Fruit fly (Drosophila melanogaster) whole organism, prepupa: ENCODE data around the gene AnxB9.

Source experiments
- Eip78C ChIP-seq: fragments of 200-800 bp; sonication (Bioruptor generic); peaks from one replicate; lab custom pipeline; 2016; ENCODE audit warnings: missing biosample characterization, missing genetic modification characterization
- Hr4 ChIP-seq: fragments of 200-800 bp; sonication (Bioruptor generic); optimal IDR thresholded peaks from 3 replicates; lab custom pipeline; 2016; ENCODE audit warnings: missing biosample characterization, missing genetic modification characterization
- svp ChIP-seq: fragments of 200-800 bp; sonication (Bioruptor generic); peaks from one replicate; lab custom pipeline; 2016; ENCODE audit warnings: missing biosample characterization, missing genetic modification characterization

DNA sequence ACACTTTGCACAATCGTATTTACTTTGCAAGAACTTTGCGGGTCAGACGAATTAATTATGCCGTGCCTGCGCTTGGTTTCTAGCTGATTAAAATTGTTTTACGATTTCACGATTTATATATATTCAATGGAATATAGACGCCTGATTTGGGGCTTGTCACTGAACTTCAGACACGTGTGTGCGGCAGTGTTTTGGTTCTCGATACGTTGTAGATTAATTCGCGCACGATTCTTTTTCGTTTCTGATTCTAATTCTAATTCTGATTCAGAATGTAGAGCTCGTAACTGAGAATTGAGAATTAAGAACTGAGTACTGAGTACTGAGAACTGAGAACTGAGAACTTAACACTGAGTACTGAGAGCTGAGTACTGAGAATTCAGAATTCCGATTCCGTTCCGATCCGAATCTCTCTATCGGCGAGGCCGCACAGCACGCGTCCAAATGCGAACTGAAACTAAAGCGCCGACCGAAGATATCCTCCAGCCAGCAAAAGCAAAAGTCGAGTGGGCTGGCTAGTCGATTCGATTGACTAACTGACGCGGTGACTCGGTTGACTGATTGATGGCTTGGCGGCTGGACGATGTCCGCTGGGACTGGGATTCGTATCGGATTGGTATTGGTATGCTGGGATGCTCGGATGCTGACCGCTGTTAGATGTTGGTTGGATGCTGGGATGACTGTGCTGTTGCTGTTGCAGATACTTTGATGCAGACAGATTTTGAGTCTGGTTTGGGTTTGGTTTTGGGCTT is 42.1 kb upstream of the AnxB9 start:
- TF ChIP-seq svp (GFP tag; lab: Kevin White, UChicago) (peak; percentile 86), Eip78C (GFP tag; lab: Kevin White, UChicago) (no peak), Hr4 (GFP tag; lab: Kevin White, UChicago) (no peak)
